Worm (Caenorhabditis elegans) whole organism, L1 larva: ENCODE data around the gene Y102F5A.1.

Source experiments
- C16A3.4 ChIP-seq: fragments of 150-350 bp; optimal IDR thresholded peaks from 2 replicates; lab custom pipeline; 2014; ENCODE audit warnings: missing biosample characterization, missing genetic modification characterization
- ceh-82 ChIP-seq, 3 experiments: fragments of 150-350 bp in 1 of 3; sonication (generic microtip) in 2 of 3; optimal IDR thresholded peaks; 2 replicates each; lab custom pipeline; 2014 to 2017; ENCODE audit warnings: missing biosample characterization in 3 of 3, missing genetic modification characterization in 3 of 3
- ces-1 ChIP-seq: fragments of 150-350 bp; optimal IDR thresholded peaks from 2 replicates; lab custom pipeline; 2014; ENCODE audit warnings: missing biosample characterization, missing genetic modification reagents, missing genetic modification characterization
- efl-1 ChIP-seq, 4 experiments: fragments of 150-350 bp; optimal IDR thresholded peaks in 3 of 4; peaks in 1 of 4; 1 replicate in 1 of 4; 2 replicates in 3 of 4; lab custom pipeline; 2014; ENCODE audit warnings: missing biosample characterization in 2 of 4, missing genetic modification characterization in 2 of 4, missing genetic modification reagents in 2 of 4
- efl-3 ChIP-seq: fragments of 200-800 bp; sonication (Bioruptor generic); optimal IDR thresholded peaks from 2 replicates; lab custom pipeline; 2018; ENCODE audit warnings: mild to moderate bottlenecking, missing genetic modification characterization, missing compliant biosample characterization
- elt-2 ChIP-seq: sonication (generic microtip); optimal IDR thresholded peaks from 2 replicates; lab custom pipeline; 2016; ENCODE audit warnings: missing genetic modification characterization, mild to moderate bottlenecking, inconsistent platforms, missing compliant biosample characterization, missing genetic modification reagents
- elt-3 ChIP-seq, 6 experiments: fragments of 150-350 bp in 1 of 6; sonication (generic microtip); optimal IDR thresholded peaks; 2 replicates each; lab custom pipeline; 2017 to 2018; ENCODE audit warnings: missing biosample characterization in 6 of 6, missing genetic modification characterization in 6 of 6, inconsistent platforms in 1 of 6
- fkh-4 ChIP-seq: sonication (generic microtip); optimal IDR thresholded peaks from 2 replicates; lab custom pipeline; 2016; ENCODE audit warnings: missing compliant biosample characterization, missing genetic modification characterization, borderline replicate concordance
- fkh-8 ChIP-seq: sonication (generic microtip); optimal IDR thresholded peaks from 2 replicates; lab custom pipeline; 2016; ENCODE audit warnings: mild to moderate bottlenecking, missing genetic modification characterization, missing compliant biosample characterization
- fos-1 ChIP-seq: fragments of 150-350 bp; optimal IDR thresholded peaks from 2 replicates; lab custom pipeline; 2014; ENCODE audit warnings: missing biosample characterization, missing genetic modification characterization
- hlh-17 ChIP-seq: fragments of 200-800 bp; sonication (Bioruptor generic); optimal IDR thresholded peaks from 2 replicates; lab custom pipeline; 2018; ENCODE audit warnings: missing genetic modification characterization, mild to moderate bottlenecking, missing compliant biosample characterization, moderate library complexity, borderline replicate concordance
- hpl-2 ChIP-seq: fragments of 150-350 bp; optimal IDR thresholded peaks from 2 replicates; lab custom pipeline; 2014; ENCODE audit warnings: missing biosample characterization, missing genetic modification reagents, missing genetic modification characterization
- irx-1 ChIP-seq: sonication (generic microtip); optimal IDR thresholded peaks from 2 replicates; lab custom pipeline; 2016; ENCODE audit warnings: missing genetic modification characterization, missing compliant biosample characterization
- isw-1 ChIP-seq: fragments of 200-800 bp; sonication (Bioruptor generic); IDR thresholded peaks from 2 replicates; pipeline ENCODE4 v1.3.6; 2022; ENCODE audit warnings: missing genetic modification characterization, missing compliant biosample characterization
- jun-1 ChIP-seq: fragments of 150-350 bp; optimal IDR thresholded peaks from 2 replicates; lab custom pipeline; 2014; ENCODE audit warnings: missing biosample characterization, missing genetic modification reagents, missing genetic modification characterization
- lin-13 ChIP-seq: fragments of 150-350 bp; optimal IDR thresholded peaks from 2 replicates; lab custom pipeline; 2014; ENCODE audit warnings: missing biosample characterization, missing genetic modification reagents, missing genetic modification characterization
- lin-14 ChIP-seq: fragments of 200-800 bp; sonication (Bioruptor generic); optimal IDR thresholded peaks from 2 replicates; lab custom pipeline; 2018; ENCODE audit warnings: mild to moderate bottlenecking, missing genetic modification characterization, moderate library complexity, missing compliant biosample characterization
- lin-15B ChIP-seq: fragments of 150-350 bp; sonication (generic microtip); optimal IDR thresholded peaks from 3 replicates; lab custom pipeline; 2014; ENCODE audit warnings: missing biosample characterization, missing genetic modification characterization
- lin-35 ChIP-seq, 2 experiments: fragments of 150-350 bp; optimal IDR thresholded peaks; 2 replicates each; lab custom pipeline; 2014; ENCODE audit warnings: missing biosample characterization in 2 of 2, missing genetic modification characterization in 2 of 2, missing genetic modification reagents in 2 of 2
- lin-39 ChIP-seq: fragments of 150-350 bp; optimal IDR thresholded peaks from 2 replicates; lab custom pipeline; 2014; ENCODE audit warnings: missing biosample characterization, missing genetic modification reagents, missing genetic modification characterization
- lsy-2 ChIP-seq, 2 experiments: fragments of 150-350 bp; optimal IDR thresholded peaks; 2 replicates each; lab custom pipeline; 2014; ENCODE audit warnings: missing biosample characterization in 2 of 2, missing genetic modification characterization in 2 of 2
- mdl-1 ChIP-seq, 2 experiments: fragments of 150-350 bp; optimal IDR thresholded peaks; 2 replicates each; lab custom pipeline; 2014 to 2017; ENCODE audit warnings: missing biosample characterization in 2 of 2, missing genetic modification characterization in 2 of 2, inconsistent platforms in 1 of 2
- mef-2 ChIP-seq: fragments of 150-350 bp; optimal IDR thresholded peaks from 2 replicates; lab custom pipeline; 2014; ENCODE audit warnings: missing biosample characterization, missing genetic modification characterization
- mep-1 ChIP-seq: fragments of 150-350 bp; optimal IDR thresholded peaks from 2 replicates; lab custom pipeline; 2014; ENCODE audit warnings: missing biosample characterization, missing genetic modification characterization
- nhr-19 ChIP-seq: fragments of 200-800 bp; sonication (Bioruptor generic); conservative IDR thresholded peaks from 2 replicates; pipeline ENCODE4 v1.3.6; 2022; ENCODE audit warnings: missing genetic modification characterization, missing compliant biosample characterization
- nhr-20 ChIP-seq: sonication (generic microtip); optimal IDR thresholded peaks from 2 replicates; lab custom pipeline; 2016; ENCODE audit warnings: mild to moderate bottlenecking, missing genetic modification characterization, missing compliant biosample characterization
- nhr-237 ChIP-seq: fragments of 150-350 bp; optimal IDR thresholded peaks from 2 replicates; lab custom pipeline; 2014; ENCODE audit warnings: missing biosample characterization, missing genetic modification characterization
- nhr-71 ChIP-seq: sonication (generic microtip); optimal IDR thresholded peaks from 2 replicates; lab custom pipeline; 2016; ENCODE audit warnings: mild to moderate bottlenecking, missing genetic modification characterization, moderate library complexity, missing compliant biosample characterization
- nhr-76 ChIP-seq: sonication (generic microtip); optimal IDR thresholded peaks from 2 replicates; lab custom pipeline; 2017; ENCODE audit warnings: missing biosample characterization, missing genetic modification characterization
- nhr-77 ChIP-seq: fragments of 150-350 bp; optimal IDR thresholded peaks from 2 replicates; lab custom pipeline; 2014; ENCODE audit warnings: missing biosample characterization, missing genetic modification characterization
- nhr-85 ChIP-seq: sonication (generic microtip); peaks from one replicate; lab custom pipeline; 2016; ENCODE audit warnings: missing genetic modification characterization, inconsistent platforms, missing compliant biosample characterization
- nhr-90 ChIP-seq: sonication (generic microtip); optimal IDR thresholded peaks from 2 replicates; lab custom pipeline; 2016; ENCODE audit warnings: mild to moderate bottlenecking, missing genetic modification characterization, missing compliant biosample characterization; ENCODE audit not compliant: poor library complexity
- pqm-1 ChIP-seq: sonication (generic microtip); optimal IDR thresholded peaks from 3 replicates; lab custom pipeline; 2017; ENCODE audit warnings: missing biosample characterization, missing genetic modification characterization
- skn-1 ChIP-seq: fragments of 150-350 bp; optimal IDR thresholded peaks from 2 replicates; lab custom pipeline; 2014; ENCODE audit warnings: missing biosample characterization, missing genetic modification characterization
- snpc-4 ChIP-seq: fragments of 150-350 bp; optimal IDR thresholded peaks from 2 replicates; lab custom pipeline; 2014; ENCODE audit warnings: missing biosample characterization, missing genetic modification characterization
- snu-23 ChIP-seq: sonication (generic microtip); optimal IDR thresholded peaks from 2 replicates; lab custom pipeline; 2016; ENCODE audit warnings: missing genetic modification characterization, missing compliant biosample characterization
- sox-4 ChIP-seq: sonication (generic microtip); optimal IDR thresholded peaks from 2 replicates; lab custom pipeline; 2016; ENCODE audit warnings: missing genetic modification characterization, missing compliant biosample characterization
- sup-37 ChIP-seq: fragments of 200-800 bp; sonication (Bioruptor generic); optimal IDR thresholded peaks from 2 replicates; lab custom pipeline; 2018; ENCODE audit warnings: mild to moderate bottlenecking, missing genetic modification characterization, missing compliant biosample characterization
- tbx-2 ChIP-seq: sonication (generic microtip); optimal IDR thresholded peaks from 2 replicates; lab custom pipeline; 2016; ENCODE audit warnings: missing genetic modification characterization, missing compliant biosample characterization
- unc-62 ChIP-seq: fragments of 150-350 bp; optimal IDR thresholded peaks from 2 replicates; lab custom pipeline; 2014; ENCODE audit warnings: missing biosample characterization, missing genetic modification reagents, missing genetic modification characterization
- xbp-1 ChIP-seq: sonication (generic microtip); optimal IDR thresholded peaks from 2 replicates; lab custom pipeline; 2016; ENCODE audit warnings: missing genetic modification characterization, missing compliant biosample characterization
- zag-1 ChIP-seq: fragments of 150-350 bp; optimal IDR thresholded peaks from 2 replicates; lab custom pipeline; 2014; ENCODE audit warnings: missing biosample characterization, missing genetic modification characterization
- zip-4 ChIP-seq: fragments of 200-800 bp; sonication (Bioruptor generic); optimal IDR thresholded peaks from 2 replicates; lab custom pipeline; 2018; ENCODE audit warnings: mild to moderate bottlenecking, missing genetic modification characterization, moderate library complexity, missing compliant biosample characterization
- ztf-11 ChIP-seq, 2 experiments: sonication (generic microtip); optimal IDR thresholded peaks; 2 replicates each; lab custom pipeline; 2016 to 2017; ENCODE audit warnings: missing genetic modification characterization in 2 of 2, missing biosample characterization in 1 of 2, missing compliant biosample characterization in 1 of 2
- ztf-4 ChIP-seq: fragments of 150-350 bp; optimal IDR thresholded peaks from 2 replicates; lab custom pipeline; 2014; ENCODE audit warnings: missing biosample characterization, missing genetic modification characterization

Gene Y102F5A.1

ce11 chrX:11798057-11798555, 14.0 kb upstream of the Y102F5A.1 start, which contains the start of gene rsd-3 (continued):
- TF ChIP-seq lin-13 (no peak), zag-1 (no peak), mef-2 (tag; lab: Kevin White, UChicago) (no peak), sox-4 (no peak), nhr-237 (tag; lab: Kevin White, UChicago) (no peak), nhr-76 (tag; lab: Kevin White, UChicago) (no peak)

ce11 chrX:11792730-11793129, 8.6 kb upstream of the Y102F5A.1 start:
- TF ChIP-seq zag-1 (no peak), efl-3 (GFP tag; lab: Kevin White, UChicago) (no peak), zip-4 (no peak), ceh-82 (tag; optimal IDR thresholded peaks at IDR 0.05; lab: Kevin White, UChicago) (no peak), elt-2 (peak; percentile 78), nhr-77 (tag; lab: Kevin White, UChicago) (no peak), unc-62 (GFP tag; lab: Kevin White, UChicago) (no peak), skn-1 (tag; lab: Kevin White, UChicago) (no peak), hlh-17 (GFP tag; lab: Kevin White, UChicago) (no peak), pqm-1 (tag; lab: Kevin White, UChicago) (no peak), lin-35 (GFP tag; optimal IDR thresholded peaks at IDR 0.05; lab: Kevin White, UChicago) (peak in 1 of 2 experiments; percentile 41), lin-15B (tag; lab: Kevin White, UChicago) (no peak)

- TF ChIP-seq lsy-2 (tag; optimal IDR thresholded peaks at IDR 0.05; lab: Kevin White, UChicago) (no peak), C16A3.4 (no peak), ces-1 (no peak), nhr-85 (tag; lab: Kevin White, UChicago) (peak; percentile 45), snpc-4 (peak; percentile 29), ztf-11 (tag; optimal IDR thresholded peaks at IDR 0.05; lab: Kevin White, UChicago) (no peak), skn-1 (tag; lab: Kevin White, UChicago) (peak; percentile 86), irx-1 (tag; lab: Kevin White, UChicago) (no peak), isw-1 (peak; percentile 4; the same call in 1 of the 2 replicates), nhr-20 (tag; lab: Kevin White, UChicago) (peak; percentile 24), mef-2 (tag; lab: Kevin White, UChicago) (no peak), zip-4 (peak; percentile 77), xbp-1 (tag; lab: Kevin White, UChicago) (peak; percentile 12), ceh-82 (tag; optimal IDR thresholded peaks at IDR 0.05; lab: Kevin White, UChicago) (peak in 2 of 3 experiments; percentile 47 to 48), lin-39 (tag; lab: Kevin White, UChicago) (no peak), nhr-90 (tag; lab: Kevin White, UChicago) (peak; percentile 16), lin-35 (GFP tag; optimal IDR thresholded peaks at IDR 0.05; lab: Kevin White, UChicago) (peak in 1 of 2 experiments; percentile 57), nhr-19 (GFP tag; lab: Robert Waterston, UW) (no peak), elt-2 (peak; percentile 91), ztf-4 (tag; lab: Kevin White, UChicago) (peak; percentile 1), lin-13 (no peak), pqm-1 (tag; lab: Kevin White, UChicago) (peak; percentile 11), fkh-8 (tag; lab: Kevin White, UChicago) (no peak), jun-1 (tag; lab: Kevin White, UChicago) (peak; percentile 77), hpl-2 (GFP tag; lab: Kevin White, UChicago) (peak; percentile 26), tbx-2 (no peak), snu-23 (GFP tag; lab: Kevin White, UChicago) (no peak), lin-14 (GFP tag; lab: Kevin White, UChicago) (peak; percentile 19), fkh-4 (tag; lab: Kevin White, UChicago) (no peak), fos-1 (peak; percentile 34), efl-1 (optimal IDR thresholded peaks at IDR 0.05; lab: Kevin White, UChicago) (peak in 1 of 2 experiments; percentile 45), efl-1 (GFP tag; optimal IDR thresholded peaks at IDR 0.05 in 1 of 2; lab: Kevin White, UChicago) (peak; percentile 5 to 47), mdl-1 (tag; optimal IDR thresholded peaks at IDR 0.05; lab: Kevin White, UChicago) (peak in 1 of 2 experiments; percentile 20), elt-3 (tag; optimal IDR thresholded peaks at IDR 0.05; lab: Kevin White, UChicago) (peak in 2 of 6 experiments; percentile 3 to 23), sup-37 (GFP tag; lab: Kevin White, UChicago) (peak; percentile 2), mep-1 (no peak), nhr-71 (tag; lab: Kevin White, UChicago) (peak; percentile 18)
Observed at ce11 chrX:11791364-11792221, 7.5 kb upstream of the Y102F5A.1 start.
